Fruit fly (Drosophila melanogaster) whole organism, embryonic: ENCODE data around the gene CG9286.

Experiments used
- Ada2b ChIP-seq: fragments of 200-800 bp; sonication (Bioruptor generic); IDR thresholded peaks from 2 replicates; pipeline ENCODE4 v1.3.6; 2022; ENCODE audit warnings: missing biosample characterization, missing genetic modification characterization
- Atf3 ChIP-seq: fragments of 200-800 bp; sonication (Bioruptor generic); optimal IDR thresholded peaks from 3 replicates; lab custom pipeline; 2016; ENCODE audit warnings: missing biosample characterization, missing genetic modification characterization
- BtbVII ChIP-seq: fragments of 200-800 bp; sonication (Bioruptor generic); optimal IDR thresholded peaks from 3 replicates; lab custom pipeline; 2017; ENCODE audit warnings: missing biosample characterization, mild to moderate bottlenecking, missing genetic modification characterization
- CG10321 ChIP-seq: fragments of 200-800 bp; sonication (Bioruptor generic); IDR thresholded peaks from 2 replicates; pipeline ENCODE4 v1.3.6; 2022; ENCODE audit warnings: missing biosample characterization, missing genetic modification characterization
- CG11696 ChIP-seq: fragments of 200-800 bp; sonication (Bioruptor generic); IDR thresholded peaks from 2 replicates; pipeline ENCODE4 v1.3.6; 2022; ENCODE audit warnings: missing biosample characterization, missing genetic modification characterization
- CG12219 ChIP-seq: fragments of 200-800 bp; sonication (Bioruptor generic); optimal IDR thresholded peaks from 3 replicates; lab custom pipeline; 2018; ENCODE audit warnings: missing biosample characterization, mild to moderate bottlenecking, missing genetic modification characterization
- CG12299 ChIP-seq: fragments of 200-800 bp; sonication (Bioruptor generic); optimal IDR thresholded peaks from 2 replicates; lab custom pipeline; 2018; ENCODE audit warnings: missing biosample characterization, mild to moderate bottlenecking, missing genetic modification characterization
- CG12391 ChIP-seq: fragments of 200-800 bp; sonication (Bioruptor generic); optimal IDR thresholded peaks from 3 replicates; lab custom pipeline; 2018; ENCODE audit warnings: missing biosample characterization, mild to moderate bottlenecking, missing genetic modification characterization, moderate library complexity
- CG12942 ChIP-seq: fragments of 200-800 bp; sonication (Bioruptor generic); optimal IDR thresholded peaks from 3 replicates; lab custom pipeline; 2016; ENCODE audit warnings: missing biosample characterization, missing genetic modification characterization
- CG13424 ChIP-seq: fragments of 200-800 bp; sonication (Bioruptor generic); optimal IDR thresholded peaks from 2 replicates; lab custom pipeline; 2019; ENCODE audit warnings: missing biosample characterization, mild to moderate bottlenecking, missing genetic modification characterization, moderate library complexity
- CG13624 ChIP-seq: fragments of 200-800 bp; sonication (Bioruptor generic); optimal IDR thresholded peaks from 2 replicates; lab custom pipeline; 2016; ENCODE audit warnings: missing biosample characterization, missing genetic modification characterization
- CG14014 ChIP-seq: fragments of 200-800 bp; sonication (Bioruptor generic); IDR thresholded peaks from 2 replicates; pipeline ENCODE4 v1.3.6; 2022; ENCODE audit warnings: missing biosample characterization, missing genetic modification characterization
- CG15514 ChIP-seq: fragments of 200-800 bp; sonication (Bioruptor generic); optimal IDR thresholded peaks from 3 replicates; lab custom pipeline; 2017; ENCODE audit warnings: missing biosample characterization, missing genetic modification characterization, mild to moderate bottlenecking, moderate library complexity, missing genetic modification reagents
- CG1647 ChIP-seq: fragments of 200-800 bp; sonication (Bioruptor generic); optimal IDR thresholded peaks from 3 replicates; lab custom pipeline; 2016; ENCODE audit warnings: missing biosample characterization, missing genetic modification characterization
- CG16863 ChIP-seq: fragments of 200-800 bp; sonication (Bioruptor generic); optimal IDR thresholded peaks from 3 replicates; lab custom pipeline; 2016; ENCODE audit warnings: missing biosample characterization, missing genetic modification characterization
- CG17385 ChIP-seq: fragments of 200-800 bp; sonication (Bioruptor generic); optimal IDR thresholded peaks from 3 replicates; lab custom pipeline; 2018; ENCODE audit warnings: missing biosample characterization, mild to moderate bottlenecking, missing genetic modification characterization
- CG1832 ChIP-seq: fragments of 200-800 bp; sonication (Bioruptor generic); optimal IDR thresholded peaks from 2 replicates; lab custom pipeline; 2017; ENCODE audit warnings: missing biosample characterization, mild to moderate bottlenecking, missing genetic modification characterization, inconsistent platforms
- CG18476 ChIP-seq: fragments of 200-800 bp; sonication (Bioruptor generic); optimal IDR thresholded peaks from 2 replicates; lab custom pipeline; 2016; ENCODE audit warnings: missing biosample characterization, mild to moderate bottlenecking, missing genetic modification characterization
- CG31441 ChIP-seq: fragments of 200-800 bp; sonication (Bioruptor generic); IDR thresholded peaks from 2 replicates; pipeline ENCODE4 v1.3.6; 2022; ENCODE audit warnings: missing biosample characterization, missing genetic modification characterization
- CG32532 ChIP-seq: fragments of 200-800 bp; sonication (Bioruptor generic); IDR thresholded peaks from 2 replicates; pipeline ENCODE4 v1.3.6; 2022; ENCODE audit warnings: missing biosample characterization, missing genetic modification characterization
- CG32767 ChIP-seq: fragments of 200-800 bp; sonication (Bioruptor generic); IDR thresholded peaks from 2 replicates; pipeline ENCODE4 v1.3.6; 2022; ENCODE audit warnings: missing biosample characterization, missing genetic modification characterization
- CG4360 ChIP-seq: fragments of 200-800 bp; sonication (Bioruptor generic); IDR thresholded peaks from 2 replicates; pipeline ENCODE4 v1.3.6; 2022; ENCODE audit warnings: missing biosample characterization, missing genetic modification characterization
- CG5245 ChIP-seq: fragments of 200-800 bp; sonication (Bioruptor generic); optimal IDR thresholded peaks from 3 replicates; lab custom pipeline; 2016; ENCODE audit warnings: missing biosample characterization, missing genetic modification characterization
- CHES-1-like ChIP-seq: fragments of 200-800 bp; sonication (Bioruptor generic); optimal IDR thresholded peaks from 2 replicates; lab custom pipeline; 2016; ENCODE audit warnings: missing biosample characterization, missing genetic modification characterization
- Dll ChIP-seq: fragments of 200-800 bp; sonication (Bioruptor generic); IDR thresholded peaks from 4 replicates; pipeline ENCODE4 v1.3.6; 2022; ENCODE audit warnings: missing biosample characterization, missing genetic modification characterization; ENCODE audit not compliant: partially characterized antibody
- Doc3 ChIP-seq: fragments of 200-800 bp; sonication (Bioruptor generic); IDR thresholded peaks from 3 replicates; pipeline ENCODE4 v1.3.6; 2022; ENCODE audit warnings: missing biosample characterization, missing genetic modification characterization; ENCODE audit not compliant: partially characterized antibody
- Dp ChIP-seq: fragments of 200-800 bp; sonication (Bioruptor generic); optimal IDR thresholded peaks from 2 replicates; lab custom pipeline; 2018; ENCODE audit warnings: missing biosample characterization, mild to moderate bottlenecking, missing genetic modification characterization, moderate library complexity
- ERR ChIP-seq: fragments of 200-800 bp; sonication (Bioruptor generic); optimal IDR thresholded peaks from 2 replicates; lab custom pipeline; 2016; ENCODE audit warnings: missing biosample characterization, missing genetic modification characterization
- Ets97D ChIP-seq: fragments of 200-800 bp; sonication (Bioruptor generic); optimal IDR thresholded peaks from 3 replicates; lab custom pipeline; 2016; ENCODE audit warnings: missing biosample characterization, missing genetic modification characterization
- Hr78 ChIP-seq, 2 experiments: fragments of 200-800 bp in 1 of 2; fragments of >200 bp in 1 of 2; sonication (Bioruptor generic) in 1 of 2; optimal IDR thresholded peaks; 2 replicates each; lab custom pipeline; 2017 to 2019; ENCODE audit warnings: missing biosample characterization in 2 of 2, missing genetic modification characterization in 2 of 2, mild to moderate bottlenecking in 1 of 2, moderate library complexity in 1 of 2
- NFAT ChIP-seq: fragments of 200-800 bp; sonication (Bioruptor generic); IDR thresholded peaks from 2 replicates; pipeline ENCODE4 v1.3.6; 2022; ENCODE audit warnings: missing biosample characterization, missing genetic modification characterization
- Optix ChIP-seq: fragments of 200-800 bp; sonication (Bioruptor generic); IDR thresholded peaks from 3 replicates; pipeline ENCODE4 v1.3.6; 2022; ENCODE audit warnings: missing biosample characterization, missing genetic modification characterization
- Ravus ChIP-seq: fragments of 200-800 bp; sonication (Bioruptor generic); IDR thresholded peaks from 2 replicates; pipeline ENCODE4 v1.3.6; 2022; ENCODE audit warnings: missing biosample characterization, missing genetic modification characterization
- YL-1 ChIP-seq: fragments of 200-800 bp; sonication (Bioruptor generic); optimal IDR thresholded peaks from 3 replicates; lab custom pipeline; 2017; ENCODE audit warnings: missing biosample characterization, mild to moderate bottlenecking, missing genetic modification characterization
- abd-A ChIP-seq: fragments of 200-800 bp; sonication (Bioruptor generic); optimal IDR thresholded peaks from 3 replicates; lab custom pipeline; 2019; ENCODE audit warnings: missing biosample characterization, mild to moderate bottlenecking, missing genetic modification characterization, moderate library complexity
- btn ChIP-seq: fragments of 200-800 bp; sonication (Bioruptor generic); optimal IDR thresholded peaks from 2 replicates; lab custom pipeline; 2016; ENCODE audit warnings: missing biosample characterization, missing genetic modification characterization
- chif ChIP-seq, 2 experiments: fragments of 200-800 bp; sonication (Bioruptor generic); optimal IDR thresholded peaks; 3 replicates each; lab custom pipeline; 2016; ENCODE audit warnings: missing biosample characterization in 2 of 2, missing genetic modification characterization in 2 of 2
- croc ChIP-seq: fragments of 200-800 bp; sonication (Bioruptor generic); conservative IDR thresholded peaks from 3 replicates; pipeline ENCODE4 v1.3.6; 2022; ENCODE audit warnings: missing biosample characterization, missing genetic modification characterization
- dimm ChIP-seq: fragments of 200-800 bp; sonication (Bioruptor generic); IDR thresholded peaks from 2 replicates; pipeline ENCODE4 v1.3.6; 2022; ENCODE audit warnings: missing biosample characterization, missing genetic modification characterization
- grau ChIP-seq: fragments of 200-800 bp; optimal IDR thresholded peaks from 3 replicates; lab custom pipeline; 2019; ENCODE audit warnings: missing biosample characterization, mild to moderate bottlenecking, missing genetic modification characterization, moderate library complexity
- gt ChIP-seq: fragments of 200-800 bp; sonication (Bioruptor generic); IDR thresholded peaks from 2 replicates; pipeline ENCODE4 v1.3.6; 2022; ENCODE audit warnings: missing biosample characterization, missing genetic modification characterization
- her ChIP-seq: fragments of 200-800 bp; sonication (Bioruptor generic); optimal IDR thresholded peaks from 2 replicates; lab custom pipeline; 2016; ENCODE audit warnings: missing biosample characterization, missing genetic modification characterization
- insv ChIP-seq, 2 experiments: fragments of 200-800 bp; sonication (Bioruptor generic); optimal IDR thresholded peaks; 3 replicates each; lab custom pipeline; 2016 to 2018; ENCODE audit warnings: missing biosample characterization in 2 of 2, missing genetic modification characterization in 2 of 2
- lab ChIP-seq: fragments of 200-800 bp; sonication (Bioruptor generic); optimal IDR thresholded peaks from 3 replicates; lab custom pipeline; 2017; ENCODE audit warnings: missing biosample characterization, missing genetic modification characterization, mild to moderate bottlenecking, moderate library complexity, missing genetic modification reagents
- mirr ChIP-seq: fragments of 200-800 bp; sonication (Bioruptor generic); optimal IDR thresholded peaks from 3 replicates; lab custom pipeline; 2018; ENCODE audit warnings: missing biosample characterization, mild to moderate bottlenecking, missing genetic modification characterization
- otp ChIP-seq: fragments of 200-800 bp; sonication (Bioruptor generic); IDR thresholded peaks from 3 replicates; pipeline ENCODE4, ENCODE4 v1.3.6; 2022; ENCODE audit warnings: missing biosample characterization, missing genetic modification characterization
- phol ChIP-seq: fragments of 200-800 bp; sonication (Bioruptor generic); optimal IDR thresholded peaks from 3 replicates; lab custom pipeline; 2018; ENCODE audit warnings: missing biosample characterization, mild to moderate bottlenecking, missing genetic modification characterization, moderate library complexity
- prd ChIP-seq, 3 experiments: fragments of >200 bp in 2 of 3; fragments of 200-800 bp in 1 of 3; sonication (Bioruptor generic) in 1 of 3; optimal IDR thresholded peaks in 2 of 3; IDR thresholded peaks in 1 of 3; 2 replicates in 2 of 3; 3 replicates in 1 of 3; pipeline versions ENCODE4 v1.3.6 to Lab custom; 2017 to 2022; ENCODE audit warnings: missing biosample characterization in 1 of 3, missing genetic modification characterization in 1 of 3
- pzg ChIP-seq: fragments of 200-800 bp; sonication (Bioruptor generic); optimal IDR thresholded peaks from 3 replicates; lab custom pipeline; 2018; ENCODE audit warnings: missing biosample characterization, mild to moderate bottlenecking, missing genetic modification characterization, moderate library complexity
- yki ChIP-seq: fragments of >200 bp; optimal IDR thresholded peaks from 3 replicates; lab custom pipeline; 2018

Gene CG9286

DNA sequence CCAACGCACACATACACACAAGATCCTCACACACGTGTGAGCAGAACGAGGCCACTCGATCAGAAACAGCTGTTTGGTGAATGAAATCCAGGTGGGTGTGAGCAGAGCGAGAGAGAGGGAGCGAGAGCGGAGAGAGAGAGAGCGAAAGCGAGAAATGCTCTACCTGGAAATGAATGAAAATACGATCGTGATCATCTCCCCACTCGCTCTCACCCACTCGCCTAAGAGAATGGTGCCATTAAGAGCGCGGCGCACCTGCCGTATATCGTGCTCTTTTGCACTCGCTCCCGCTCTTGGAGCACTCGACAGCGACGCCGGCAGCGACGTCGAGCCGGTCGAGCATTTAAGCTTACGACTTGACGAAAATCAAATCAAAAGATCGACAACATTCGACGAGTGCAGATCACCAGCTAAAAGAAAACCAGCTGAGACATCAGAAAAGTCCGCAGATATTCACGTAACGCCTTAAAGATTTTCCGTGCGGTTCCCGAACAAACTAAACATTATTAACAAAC, 32.0 kb downstream of the CG9286 start, which contains the start of the genes tal-1A, tal-2A, tal-3A and tal-AA (continued):
- TF ChIP-seq otp (peak; percentile 65; the same call in 1 of the 3 replicates), NFAT (GFP tag; lab: Robert Waterston, UW) (no peak), insv (GFP tag; optimal IDR thresholded peaks at IDR 0.05; lab: Kevin White, UChicago) (no peak), YL-1 (no peak), Ravus (no peak), mirr (GFP tag; lab: Kevin White, UChicago) (peak; percentile 47), CG12299 (tag; lab: Kevin White, UChicago) (peak; percentile 19), CG10321 (GFP tag; lab: Robert Waterston, UW) (0 out of 2 replicates have a peak, but pooled peaks have one; percentile 27), CG12942 (GFP tag; lab: Kevin White, UChicago) (no peak), CG14014 (GFP tag; lab: Robert Waterston, UW) (peak; percentile 30; the same call in 1 of the 2 replicates), lab (peak; percentile 41), btn (GFP tag; lab: Kevin White, UChicago) (no peak), BtbVII (GFP tag; lab: Kevin White, UChicago) (peak; percentile 65), CG17385 (GFP tag; lab: Kevin White, UChicago) (peak; percentile 65), grau (tag; lab: Kevin White, UChicago) (no peak), CHES-1-like (no peak), CG16863 (GFP tag; lab: Kevin White, UChicago) (no peak), CG12219 (no peak), CG15514 (GFP tag; lab: Kevin White, UChicago) (peak; percentile 36), CG31441 (no peak), CG11696 (GFP tag; lab: Robert Waterston, UW) (no peak), Ets97D (GFP tag; lab: Kevin White, UChicago) (no peak), CG12391 (tag; lab: Kevin White, UChicago) (no peak), phol (no peak), CG1832 (GFP tag; lab: Kevin White, UChicago) (peak; percentile 81), yki (lab: Kevin White, UChicago) (peak; percentile 99), CG18476 (GFP tag; lab: Kevin White, UChicago) (no peak), her (GFP tag; lab: Kevin White, UChicago) (peak; percentile 18), abd-A (tag; lab: Kevin White, UChicago) (peak; percentile 21), Doc3 (GFP tag; lab: Robert Waterston, UW) (0 out of 3 replicates have a peak, but pooled peaks have one; percentile 53), CG5245 (GFP tag; lab: Kevin White, UChicago) (no peak), CG4360 (GFP tag; lab: Robert Waterston, UW) (peak; percentile 29), CG1647 (GFP tag; lab: Kevin White, UChicago) (no peak), dimm (GFP tag; lab: Robert Waterston, UW) (no peak), Atf3 (no peak), gt (GFP tag; lab: Robert Waterston, UW) (no peak), Optix (GFP tag; lab: Robert Waterston, UW) (no peak), CG32767 (GFP tag; lab: Robert Waterston, UW) (no peak), CG13424 (tag; lab: Kevin White, UChicago) (no peak), prd (optimal IDR thresholded peaks at IDR 0.05; lab: Kevin White, UChicago) (no peak), prd (GFP tag; IDR thresholded peaks at IDR 0.05; lab: Robert Waterston, UW) (no peak), chif (GFP tag; optimal IDR thresholded peaks at IDR 0.05; lab: Kevin White, UChicago) (no peak), pzg (GFP tag; lab: Kevin White, UChicago) (no peak), ERR (GFP tag; lab: Kevin White, UChicago) (no peak), Dll (GFP tag; lab: Robert Waterston, UW) (peak; percentile 74), CG13624 (GFP tag; lab: Kevin White, UChicago) (no peak), CG32532 (peak; percentile 81; the same call in 1 of the 2 replicates), croc (GFP tag; lab: Robert Waterston, UW) (no peak), Ada2b (GFP tag; lab: Robert Waterston, UW) (no peak), Dp (GFP tag; lab: Kevin White, UChicago) (no peak), Hr78 (GFP tag; optimal IDR thresholded peaks at IDR 0.05; lab: Kevin White, UChicago) (peak in 1 of 2 experiments; percentile 27)
